Worm (Caenorhabditis elegans): ENCODE data around the gene E02H1.6.
A peak's percentile ranks its signal among the peaks of the same experiment; 100 is the strongest.

E02H1.6 gene

DNA sequence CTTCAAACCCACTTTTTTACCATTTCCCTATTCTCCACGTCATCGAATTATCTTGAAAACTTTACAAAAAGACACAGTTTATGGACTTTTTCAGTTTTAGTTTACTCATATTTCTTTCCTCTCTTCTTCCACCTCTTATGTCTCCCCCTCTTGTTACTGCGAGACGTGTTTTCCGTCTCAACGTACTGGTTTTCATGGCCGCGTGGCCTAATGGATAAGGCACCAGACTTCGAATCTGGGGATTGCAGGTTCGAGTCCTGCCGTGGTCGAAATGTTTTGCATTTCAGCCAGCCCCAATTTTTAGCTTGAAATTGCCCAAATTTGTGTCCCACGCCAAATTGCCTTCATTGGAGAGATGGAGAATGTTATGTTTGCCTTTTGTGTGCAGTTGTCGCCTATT is 30.5 kb upstream of the E02H1.6 start (continued):
- TF ChIP-seq nhr-77 (tag; optimal IDR thresholded peaks at IDR 0.05) (no peak), nhr-10 (tag; optimal IDR thresholded peaks at IDR 0.05) (no peak), lin-13 (GFP tag; optimal IDR thresholded peaks at IDR 0.05) (peak; percentile 17), sma-3 (GFP tag; optimal IDR thresholded peaks at IDR 0.05) (peak; percentile 46), F13H6.1 (tag; optimal IDR thresholded peaks at IDR 0.05) (peak; percentile 22), nhr-12 (tag; optimal IDR thresholded peaks at IDR 0.05) (no peak), gmeb-1 (tag; optimal IDR thresholded peaks at IDR 0.05) (peak; percentile 32), alr-1 (tag; optimal IDR thresholded peaks at IDR 0.05) (no peak), nhr-237 (tag; optimal IDR thresholded peaks at IDR 0.05) (no peak), mbf-1 (tag; optimal IDR thresholded peaks at IDR 0.05) (no peak)

DNA sequence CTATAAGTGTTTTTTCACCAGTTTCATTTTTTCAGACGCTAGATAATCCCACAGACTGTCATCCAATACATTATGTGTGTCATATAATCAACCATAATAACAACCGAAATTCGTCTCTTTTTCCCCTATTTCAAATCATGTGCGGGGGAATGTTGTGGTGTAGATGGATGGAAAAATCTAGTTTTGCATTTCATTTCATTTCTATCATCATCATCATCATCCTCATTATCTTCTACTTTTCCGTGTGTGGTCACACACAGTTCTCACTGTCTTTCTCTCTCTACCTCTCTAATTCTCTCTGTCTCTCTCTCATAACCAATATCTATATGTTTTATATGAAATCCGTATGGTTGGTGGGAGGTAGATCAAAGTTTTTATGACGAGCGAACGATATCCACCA is 23.1 kb upstream of the E02H1.6 start:
- TF ChIP-seq ceh-82 (tag; optimal IDR thresholded peaks at IDR 0.05), result no peak
- peak; percentile 4 for TF ChIP-seq nhr-25 (tag; optimal IDR thresholded peaks at IDR 0.05)
- TF ChIP-seq R02D3.7 (tag; optimal IDR thresholded peaks at IDR 0.05), result no peak
- no peak for TF ChIP-seq ama-1 (optimal IDR thresholded peaks at IDR 0.05)
- TF ChIP-seq ZK546.5 (tag; optimal IDR thresholded peaks at IDR 0.05), result no peak
- peak; percentile 31 for TF ChIP-seq nhr-21 (tag; optimal IDR thresholded peaks at IDR 0.05)
- TF ChIP-seq nhr-12 (tag; optimal IDR thresholded peaks at IDR 0.05), result no peak
- no peak for TF ChIP-seq nhr-6 (tag; optimal IDR thresholded peaks at IDR 0.05)
- no peak for TF ChIP-seq ztf-1 (GFP tag; conservative IDR thresholded peaks at IDR 0.05)
- no peak for TF ChIP-seq lin-39 (tag; optimal IDR thresholded peaks at IDR 0.05)
- TF ChIP-seq unc-62 (GFP tag; optimal IDR thresholded peaks at IDR 0.05), result no peak
- TF ChIP-seq unc-39 (tag; optimal IDR thresholded peaks at IDR 0.05), result no peak
- peak; percentile 17 for TF ChIP-seq nhr-129 (tag; optimal IDR thresholded peaks at IDR 0.05)
- TF ChIP-seq lsy-2 (tag; optimal IDR thresholded peaks at IDR 0.05), result no peak
- no peak for TF ChIP-seq Y55F3AM.14 (GFP tag; optimal IDR thresholded peaks at IDR 0.05)
- no peak for TF ChIP-seq lin-11 (tag; optimal IDR thresholded peaks at IDR 0.05)
- TF ChIP-seq C34F6.9 (tag; optimal IDR thresholded peaks at IDR 0.05), result no peak

DNA sequence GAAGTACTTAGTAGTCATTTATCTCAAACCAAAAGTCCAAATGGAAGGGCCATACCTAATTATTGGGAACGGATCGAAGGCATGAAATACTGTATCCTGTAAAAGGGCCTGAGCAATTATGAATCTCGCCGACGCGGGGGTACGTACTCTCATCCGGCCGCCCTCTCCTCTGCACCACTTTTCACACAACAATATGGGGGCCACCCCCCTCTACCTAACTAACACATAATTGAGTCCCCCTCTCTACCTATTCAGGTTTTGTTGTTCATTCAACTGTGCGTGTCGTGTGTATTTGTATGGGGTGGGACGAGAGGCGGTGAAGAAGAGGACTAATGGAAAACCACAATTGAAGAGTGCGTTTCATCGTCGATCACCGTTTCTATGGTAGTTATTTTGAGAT is 22.1 kb upstream of the E02H1.6 start:
- peak; percentile 8 for TF ChIP-seq nhr-129 (tag; optimal IDR thresholded peaks at IDR 0.05)
- TF ChIP-seq lin-11 (tag; optimal IDR thresholded peaks at IDR 0.05), result no peak

DNA sequence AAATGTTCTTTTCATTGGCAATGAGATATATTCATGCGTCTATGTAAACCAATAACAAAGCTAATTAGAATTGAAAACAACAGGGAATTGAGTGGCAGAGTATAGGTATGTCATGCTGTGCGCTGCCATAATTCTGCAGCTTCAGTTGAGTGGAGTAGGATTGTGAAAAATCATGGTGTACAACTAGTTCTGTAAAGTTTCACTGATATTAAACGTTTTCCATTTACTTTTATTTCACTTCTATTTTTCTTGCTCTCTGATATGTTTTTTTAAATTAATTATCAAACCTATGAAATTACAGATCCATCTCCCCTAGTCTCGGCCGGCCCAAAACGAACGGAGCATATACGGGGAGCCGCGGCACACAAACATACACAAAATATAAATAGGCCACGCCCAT is 20.8 kb upstream of the E02H1.6 start, which contains the start of gene exc-7:
Gene exc-7, plus strand, starts transcription at position 301 of the 400 bp plus-strand sequence.
- no peak for TF ChIP-seq egl-27 (tag; optimal IDR thresholded peaks at IDR 0.05)
- TF ChIP-seq lsy-2 (tag; optimal IDR thresholded peaks at IDR 0.05), result no peak
- no peak for TF ChIP-seq zag-1 (tag; optimal IDR thresholded peaks at IDR 0.05)
- TF ChIP-seq snpc-4 (tag; optimal IDR thresholded peaks at IDR 0.05), result no peak
- TF ChIP-seq skn-1 (tag; optimal IDR thresholded peaks at IDR 0.05), result no peak
- no peak for TF ChIP-seq fos-1 (tag; optimal IDR thresholded peaks at IDR 0.05)
- no peak for TF ChIP-seq nhr-21 (tag; optimal IDR thresholded peaks at IDR 0.05)
- TF ChIP-seq ztf-11 (tag; optimal IDR thresholded peaks at IDR 0.05), result no peak
- no peak for TF ChIP-seq ceh-16 (tag; optimal IDR thresholded peaks at IDR 0.05)
- no peak for TF ChIP-seq ztf-4 (tag; optimal IDR thresholded peaks at IDR 0.05)
- TF ChIP-seq mbf-1 (tag; optimal IDR thresholded peaks at IDR 0.05), result no peak
- no peak for TF ChIP-seq mab-5 (tag; optimal IDR thresholded peaks at IDR 0.05)
- TF ChIP-seq aly-2 (tag; optimal IDR thresholded peaks at IDR 0.05), result no peak
- TF ChIP-seq sem-4 (tag; optimal IDR thresholded peaks at IDR 0.05), result no peak
- TF ChIP-seq lin-13 (GFP tag; optimal IDR thresholded peaks at IDR 0.05), result no peak
- TF ChIP-seq nhr-12 (tag; optimal IDR thresholded peaks at IDR 0.05), result no peak
- no peak for TF ChIP-seq sma-9 (GFP tag; optimal IDR thresholded peaks at IDR 0.05)
- no peak for TF ChIP-seq sma-9 (tag; optimal IDR thresholded peaks at IDR 0.05)

DNA sequence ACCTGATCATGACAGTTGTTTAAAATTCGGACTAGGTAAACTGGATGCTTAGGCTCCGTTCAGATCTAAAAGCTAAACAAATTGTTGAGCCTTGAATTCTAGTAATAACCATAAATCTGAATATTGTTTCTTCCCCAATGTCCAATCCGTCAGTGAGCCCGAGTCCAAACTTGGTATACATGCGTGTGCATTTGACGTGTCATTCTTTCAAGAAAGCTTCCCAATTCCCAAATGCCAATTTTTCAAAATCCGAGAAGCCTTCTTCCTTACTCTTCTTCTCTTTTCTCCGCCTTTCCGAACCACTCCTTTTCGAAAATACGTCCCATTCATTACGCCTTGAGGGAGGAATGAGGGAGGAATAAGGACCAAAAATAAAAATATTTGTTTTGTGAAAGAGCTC is 19.8 kb upstream of the E02H1.6 start:
- TF ChIP-seq blmp-1 (tag; optimal IDR thresholded peaks at IDR 0.05; ENCODE audit: insufficient read depth) (no peak), alr-1 (tag; optimal IDR thresholded peaks at IDR 0.05) (no peak), ztf-1 (GFP tag; conservative IDR thresholded peaks at IDR 0.05) (no peak), F13H6.1 (tag; optimal IDR thresholded peaks at IDR 0.05) (no peak), mab-5 (tag; optimal IDR thresholded peaks at IDR 0.05) (peak; percentile 74), egl-27 (tag; optimal IDR thresholded peaks at IDR 0.05) (no peak), zag-1 (tag; optimal IDR thresholded peaks at IDR 0.05) (no peak), ama-1 (optimal IDR thresholded peaks at IDR 0.05) (no peak), crh-2 (tag; optimal IDR thresholded peaks at IDR 0.05) (peak; percentile 14), ceh-16 (tag; optimal IDR thresholded peaks at IDR 0.05) (no peak), nhr-237 (tag; optimal IDR thresholded peaks at IDR 0.05) (no peak), nhr-25 (tag; optimal IDR thresholded peaks at IDR 0.05) (no peak), lin-39 (tag; optimal IDR thresholded peaks at IDR 0.05) (no peak)
